Worm (Caenorhabditis elegans): Measurements from ENCODE around the gene R10E9.2.

Gene R10E9.2

ce11 chrIII:3955674-3956073 is 8.5 kb downstream of the R10E9.2 start:
- TF ChIP-seq tra-4 (tag; optimal IDR thresholded peaks at IDR 0.05) = no peak
- TF ChIP-seq ama-1 (optimal IDR thresholded peaks at IDR 0.05) = no peak
- no peak for TF ChIP-seq flt-1 (GFP tag; IDR thresholded peaks at IDR 0.05)
- TF ChIP-seq hmg-4 (GFP tag; optimal IDR thresholded peaks at IDR 0.05) = no peak
- TF ChIP-seq scrt-1 (GFP tag; IDR thresholded peaks at IDR 0.05) = no peak
- no peak for TF ChIP-seq F13C5.2 (tag; optimal IDR thresholded peaks at IDR 0.05)
- TF ChIP-seq B0310.2 (tag; optimal IDR thresholded peaks at IDR 0.05) = no peak
- no peak for TF ChIP-seq sea-1 (GFP tag; conservative IDR thresholded peaks at IDR 0.05)

DNA sequence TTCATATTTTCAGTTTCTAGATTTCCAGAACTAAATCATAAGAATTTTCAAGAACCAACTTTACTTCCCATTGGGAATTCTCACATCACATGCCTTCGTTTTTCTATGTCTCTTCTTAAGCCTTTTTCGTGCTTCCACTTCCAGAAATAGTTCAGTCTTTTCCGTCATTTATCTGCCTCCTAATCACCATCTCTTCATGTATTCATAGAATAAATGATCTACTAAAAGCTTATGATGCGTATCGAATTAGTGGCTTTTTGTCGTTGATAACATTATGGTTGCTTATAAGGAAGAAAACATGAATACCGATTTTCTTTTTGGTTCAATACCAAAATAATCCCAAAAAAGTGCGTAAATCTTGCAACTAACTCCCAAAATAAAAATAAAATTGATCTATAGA is 9.3 kb downstream of the R10E9.2 start:
- no peak for TF ChIP-seq ama-1 (optimal IDR thresholded peaks at IDR 0.05)
- TF ChIP-seq hmbx-1 (tag; optimal IDR thresholded peaks at IDR 0.05) = no peak
- no peak for TF ChIP-seq tra-4 (tag; optimal IDR thresholded peaks at IDR 0.05)

ce11 chrIII:3954220-3954619 is 9.9 kb downstream of the R10E9.2 start:
- TF ChIP-seq hnd-1 (tag; optimal IDR thresholded peaks at IDR 0.05) = no peak
- no peak for TF ChIP-seq ets-7 (tag; optimal IDR thresholded peaks at IDR 0.05)
- TF ChIP-seq tbx-11 (GFP tag; IDR thresholded peaks at IDR 0.05) = no peak
- no peak for TF ChIP-seq hmg-4 (GFP tag; optimal IDR thresholded peaks at IDR 0.05)
- no peak for TF ChIP-seq B0310.2 (tag; optimal IDR thresholded peaks at IDR 0.05)
- TF ChIP-seq ceh-13 (GFP tag; optimal IDR thresholded peaks at IDR 0.05) = no peak
- TF ChIP-seq F13C5.2 (tag; optimal IDR thresholded peaks at IDR 0.05) = no peak
- TF ChIP-seq scrt-1 (GFP tag; IDR thresholded peaks at IDR 0.05) = no peak
- TF ChIP-seq tbx-37 (GFP tag; conservative IDR thresholded peaks at IDR 0.05) = no peak
- no peak for TF ChIP-seq tra-4 (tag; optimal IDR thresholded peaks at IDR 0.05)
- TF ChIP-seq ama-1 (optimal IDR thresholded peaks at IDR 0.05) = no peak
- TF ChIP-seq pes-1 (GFP tag; IDR thresholded peaks at IDR 0.05) = no peak
- TF ChIP-seq sea-1 (GFP tag; conservative IDR thresholded peaks at IDR 0.05) = no peak

DNA sequence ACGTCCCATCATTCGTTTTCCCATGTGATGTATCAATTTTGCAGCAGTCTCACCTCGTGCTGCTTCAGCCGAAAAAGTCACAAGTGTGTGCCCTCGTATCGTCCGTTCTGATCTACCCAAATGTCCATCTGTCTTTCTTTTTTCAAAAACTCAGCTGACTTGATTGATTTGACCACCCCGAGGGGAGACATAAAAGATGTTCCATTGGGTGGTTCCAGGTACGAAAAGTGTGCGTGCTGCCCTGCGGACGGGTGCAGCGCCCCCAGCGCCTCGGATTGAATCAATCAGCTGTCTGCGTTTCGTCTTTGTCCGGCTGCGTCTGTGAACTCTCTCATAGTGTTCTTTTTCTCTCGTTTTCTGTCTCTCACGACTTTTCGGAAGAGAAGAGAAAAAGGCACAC is 10.9 kb downstream of the R10E9.2 start:
- TF ChIP-seq scrt-1 (GFP tag; IDR thresholded peaks at IDR 0.05) = no peak
- no peak for TF ChIP-seq B0310.2 (tag; optimal IDR thresholded peaks at IDR 0.05)
- TF ChIP-seq tbx-37 (GFP tag; conservative IDR thresholded peaks at IDR 0.05) = no peak
- no peak for TF ChIP-seq flt-1 (GFP tag; IDR thresholded peaks at IDR 0.05)
- no peak for TF ChIP-seq ceh-13 (GFP tag; optimal IDR thresholded peaks at IDR 0.05)
- TF ChIP-seq aly-1 (tag; optimal IDR thresholded peaks at IDR 0.05) = no peak
- TF ChIP-seq pes-1 (GFP tag; IDR thresholded peaks at IDR 0.05) = no peak
- TF ChIP-seq sea-1 (GFP tag; conservative IDR thresholded peaks at IDR 0.05) = no peak
- TF ChIP-seq ceh-36 (tag; optimal IDR thresholded peaks at IDR 0.05) = no peak
- no peak for TF ChIP-seq F13C5.2 (tag; optimal IDR thresholded peaks at IDR 0.05)
- TF ChIP-seq ets-7 (tag; optimal IDR thresholded peaks at IDR 0.05) = no peak
- TF ChIP-seq tbx-11 (GFP tag; IDR thresholded peaks at IDR 0.05) = no peak
- TF ChIP-seq hnd-1 (tag; optimal IDR thresholded peaks at IDR 0.05) = no peak
- no peak for TF ChIP-seq hmbx-1 (tag; optimal IDR thresholded peaks at IDR 0.05)
- no peak for TF ChIP-seq hmg-4 (GFP tag; optimal IDR thresholded peaks at IDR 0.05)

DNA sequence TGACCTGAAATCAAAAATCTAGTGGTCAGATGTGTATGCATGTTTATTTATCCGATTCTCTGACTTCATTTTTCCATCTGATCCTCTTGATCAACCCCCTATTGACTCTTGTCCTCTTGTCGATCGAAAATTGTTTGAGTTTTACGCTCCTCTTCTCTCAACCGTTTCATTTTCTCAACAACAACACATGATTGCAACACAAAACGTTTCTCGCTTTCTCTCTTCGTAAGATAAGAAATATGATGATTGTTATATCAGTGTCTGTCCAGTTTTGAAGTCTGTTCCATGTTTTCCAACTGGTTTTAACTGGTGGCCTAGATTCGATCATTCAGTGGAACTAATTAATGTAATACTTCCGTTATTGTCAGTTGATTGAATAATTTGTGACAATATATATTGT is 12.1 kb downstream of the R10E9.2 start:
- no peak for TF ChIP-seq hnd-1 (tag; optimal IDR thresholded peaks at IDR 0.05)
- no peak for TF ChIP-seq tbx-11 (GFP tag; IDR thresholded peaks at IDR 0.05)
- no peak for TF ChIP-seq pes-1 (GFP tag; IDR thresholded peaks at IDR 0.05)
- TF ChIP-seq ama-1 (optimal IDR thresholded peaks at IDR 0.05) = no peak
- no peak for TF ChIP-seq sea-1 (GFP tag; conservative IDR thresholded peaks at IDR 0.05)
- TF ChIP-seq aly-1 (tag; optimal IDR thresholded peaks at IDR 0.05) = no peak
- no peak for TF ChIP-seq ceh-36 (tag; optimal IDR thresholded peaks at IDR 0.05)

ce11 chrIII:3935808-3936207 is 28.3 kb downstream of the R10E9.2 start, which contains the start of gene npl-10:
npl-10 (minus strand) TSS chrIII:3935908.
- TF ChIP-seq hmbx-1 (tag; optimal IDR thresholded peaks at IDR 0.05) = no peak
- no peak for TF ChIP-seq tbx-37 (GFP tag; conservative IDR thresholded peaks at IDR 0.05)
- TF ChIP-seq tra-4 (tag; optimal IDR thresholded peaks at IDR 0.05) = no peak
- TF ChIP-seq hmg-4 (GFP tag; optimal IDR thresholded peaks at IDR 0.05) = no peak
- TF ChIP-seq ceh-36 (tag; optimal IDR thresholded peaks at IDR 0.05) = no peak
- TF ChIP-seq aly-1 (tag; optimal IDR thresholded peaks at IDR 0.05) = no peak
- TF ChIP-seq ama-1 (optimal IDR thresholded peaks at IDR 0.05) = no peak
- no peak for TF ChIP-seq flt-1 (GFP tag; IDR thresholded peaks at IDR 0.05)
- no peak for TF ChIP-seq B0310.2 (tag; optimal IDR thresholded peaks at IDR 0.05)
- TF ChIP-seq ceh-13 (GFP tag; optimal IDR thresholded peaks at IDR 0.05) = no peak
- TF ChIP-seq pes-1 (GFP tag; IDR thresholded peaks at IDR 0.05) = no peak
- TF ChIP-seq scrt-1 (GFP tag; IDR thresholded peaks at IDR 0.05) = no peak

DNA sequence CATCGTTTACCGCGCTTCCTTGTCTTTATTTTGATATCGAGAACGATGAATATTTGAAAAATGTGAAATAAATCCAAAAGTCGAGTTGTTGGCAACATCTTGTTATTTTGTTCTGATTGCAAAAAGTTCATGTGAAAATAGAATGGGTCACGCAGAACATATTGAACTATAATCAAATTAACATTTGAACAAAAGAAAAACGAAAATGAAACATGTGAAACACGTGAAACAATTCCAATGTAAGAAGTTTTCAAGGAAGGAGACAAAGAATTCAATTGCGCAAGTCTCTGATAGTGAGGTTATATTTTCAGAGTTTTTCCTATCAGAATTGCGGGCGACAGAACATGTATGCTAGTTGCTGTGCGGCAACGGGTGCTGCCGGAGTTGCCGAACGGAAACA is 32.7 kb downstream of the R10E9.2 start, which contains the start of gene F37A8.2:
Gene F37A8.2, minus strand, starts transcription at position 101 of the 400 bp plus-strand sequence.
- no peak for TF ChIP-seq sea-1 (GFP tag; conservative IDR thresholded peaks at IDR 0.05)
- TF ChIP-seq pes-1 (GFP tag; IDR thresholded peaks at IDR 0.05) = no peak
- no peak for TF ChIP-seq tra-4 (tag; optimal IDR thresholded peaks at IDR 0.05)
- TF ChIP-seq ceh-13 (GFP tag; optimal IDR thresholded peaks at IDR 0.05) = no peak
- no peak for TF ChIP-seq tbx-11 (GFP tag; IDR thresholded peaks at IDR 0.05)
- no peak for TF ChIP-seq flt-1 (GFP tag; IDR thresholded peaks at IDR 0.05)
- TF ChIP-seq hnd-1 (tag; optimal IDR thresholded peaks at IDR 0.05) = no peak
- no peak for TF ChIP-seq aly-1 (tag; optimal IDR thresholded peaks at IDR 0.05)
- no peak for TF ChIP-seq F13C5.2 (tag; optimal IDR thresholded peaks at IDR 0.05)
- no peak for TF ChIP-seq hmbx-1 (tag; optimal IDR thresholded peaks at IDR 0.05)
- TF ChIP-seq tbx-37 (GFP tag; conservative IDR thresholded peaks at IDR 0.05) = no peak
- TF ChIP-seq ceh-36 (tag; optimal IDR thresholded peaks at IDR 0.05) = no peak
- no peak for TF ChIP-seq B0310.2 (tag; optimal IDR thresholded peaks at IDR 0.05)
- TF ChIP-seq ets-7 (tag; optimal IDR thresholded peaks at IDR 0.05) = no peak
- TF ChIP-seq scrt-1 (GFP tag; IDR thresholded peaks at IDR 0.05) = no peak
- TF ChIP-seq ama-1 (optimal IDR thresholded peaks at IDR 0.05) = no peak
- TF ChIP-seq hmg-4 (GFP tag; optimal IDR thresholded peaks at IDR 0.05) = no peak

DNA sequence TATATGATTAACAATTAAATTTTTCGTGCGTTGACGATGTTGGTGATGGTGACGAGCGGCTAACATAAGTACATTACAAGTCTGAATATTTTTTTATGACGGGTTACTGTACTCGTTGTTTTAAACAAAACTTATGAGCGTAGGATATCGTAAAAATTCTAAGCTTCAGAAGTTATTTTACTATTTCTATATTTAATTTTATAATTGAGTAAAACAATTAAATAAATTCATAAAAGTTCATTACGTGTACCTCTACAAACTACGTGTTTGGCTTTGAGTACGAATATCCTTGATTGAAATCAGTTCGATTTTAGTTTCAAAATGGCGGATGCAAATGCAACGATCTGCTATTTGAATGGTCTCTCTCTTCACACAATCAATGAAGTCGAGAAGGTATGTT is 36.0 kb downstream of the R10E9.2 start, which contains the start of gene F37A8.1:
Gene F37A8.1, plus strand, starts transcription at position 301 of the 400 bp plus-strand sequence.
- no peak for TF ChIP-seq hmbx-1 (tag; optimal IDR thresholded peaks at IDR 0.05)
- no peak for TF ChIP-seq ceh-13 (GFP tag; optimal IDR thresholded peaks at IDR 0.05)

Measured in whole organism, early embryonic.